Worm (Caenorhabditis elegans) whole organism, young adult: ENCODE data around the gene grk-1.

Source experiments
- B0019.2 ChIP-seq: fragments of 200-800 bp; sonication (Bioruptor generic); conservative IDR thresholded peaks from 2 replicates; pipeline ENCODE4 v1.3.6; 2022; ENCODE audit warnings: missing genetic modification reagents, missing genetic modification characterization, missing compliant biosample characterization
- B0261.1 ChIP-seq: sonication (generic microtip); optimal IDR thresholded peaks from 2 replicates; lab custom pipeline; 2016; ENCODE audit warnings: mild to moderate bottlenecking, missing genetic modification characterization, moderate library complexity, missing compliant biosample characterization
- B0336.3 ChIP-seq: fragments of 200-800 bp; sonication (Bioruptor generic); IDR thresholded peaks from 2 replicates; pipeline ENCODE4 v1.3.6; 2022; ENCODE audit warnings: missing genetic modification characterization, missing compliant biosample characterization
- C17E4.6 ChIP-seq: fragments of 200-800 bp; sonication (Bioruptor generic); IDR thresholded peaks from 2 replicates; pipeline ENCODE4 v1.3.6; 2022; ENCODE audit warnings: missing genetic modification reagents, missing genetic modification characterization, missing compliant biosample characterization
- F23B12.7 ChIP-seq: sonication (generic microtip); optimal IDR thresholded peaks from 2 replicates; lab custom pipeline; 2017; ENCODE audit warnings: missing genetic modification characterization, mild to moderate bottlenecking, missing compliant biosample characterization, antibody characterized with exemption, moderate library complexity; ENCODE audit not compliant: insufficient read depth
- K11D2.4 ChIP-seq: fragments of 200-800 bp; sonication (Bioruptor generic); IDR thresholded peaks from 2 replicates; pipeline ENCODE4 v1.3.6; 2022; ENCODE audit warnings: missing genetic modification reagents, missing genetic modification characterization, missing compliant biosample characterization
- Y53G8AR.9 ChIP-seq: fragments of 200-800 bp; sonication (Bioruptor generic); conservative IDR thresholded peaks from 2 replicates; pipeline ENCODE4 v1.3.6; 2022; ENCODE audit warnings: missing genetic modification reagents, missing genetic modification characterization, missing compliant biosample characterization
- Y67H2A.10 ChIP-seq: fragments of 200-800 bp; sonication (Bioruptor generic); conservative IDR thresholded peaks from 2 replicates; pipeline ENCODE4 v1.3.6; 2022; ENCODE audit warnings: missing genetic modification reagents, missing genetic modification characterization, missing compliant biosample characterization
- ZK185.1 ChIP-seq: sonication (generic microtip); optimal IDR thresholded peaks from 2 replicates; lab custom pipeline; 2016; ENCODE audit warnings: mild to moderate bottlenecking, missing genetic modification characterization, missing compliant biosample characterization; ENCODE audit not compliant: poor library complexity, severe bottlenecking
- akir-1 ChIP-seq: fragments of 200-800 bp; sonication (Bioruptor generic); optimal IDR thresholded peaks from 2 replicates; lab custom pipeline; 2018; ENCODE audit warnings: mild to moderate bottlenecking, missing genetic modification characterization, moderate library complexity, missing compliant biosample characterization
- aptf-2 ChIP-seq: fragments of 200-800 bp; sonication (Bioruptor generic); conservative IDR thresholded peaks from 2 replicates; pipeline ENCODE4 v1.3.6; 2022; ENCODE audit warnings: missing genetic modification reagents, missing genetic modification characterization, missing compliant biosample characterization
- atf-7 ChIP-seq: sonication (generic microtip); optimal IDR thresholded peaks from 2 replicates; lab custom pipeline; 2017; ENCODE audit warnings: mild to moderate bottlenecking, missing genetic modification characterization, missing compliant biosample characterization
- attf-3 ChIP-seq: fragments of 200-800 bp; sonication (Bioruptor generic); conservative IDR thresholded peaks from 2 replicates; pipeline ENCODE4 v1.3.6; 2022; ENCODE audit warnings: missing genetic modification reagents, missing genetic modification characterization, missing compliant biosample characterization
- attf-5 ChIP-seq: fragments of 200-800 bp; sonication (Bioruptor generic); optimal IDR thresholded peaks from 2 replicates; lab custom pipeline; 2018; ENCODE audit warnings: mild to moderate bottlenecking, missing genetic modification characterization, missing compliant biosample characterization
- attf-6 ChIP-seq: fragments of 200-800 bp; sonication (Bioruptor generic); IDR thresholded peaks from 2 replicates; pipeline ENCODE4 v1.3.6; 2022; ENCODE audit warnings: missing genetic modification reagents, missing genetic modification characterization, missing compliant biosample characterization
- bed-2 ChIP-seq: fragments of 200-800 bp; sonication (Bioruptor generic); IDR thresholded peaks from 2 replicates; pipeline ENCODE4 v1.3.6; 2022; ENCODE audit warnings: missing genetic modification reagents, missing genetic modification characterization, missing compliant biosample characterization
- ceh-100 ChIP-seq: fragments of 200-800 bp; sonication (Bioruptor generic); IDR thresholded peaks from 2 replicates; pipeline ENCODE4 v1.3.6; 2022; ENCODE audit warnings: missing genetic modification reagents, missing genetic modification characterization, missing compliant biosample characterization
- chd-7 ChIP-seq: sonication (generic microtip); optimal IDR thresholded peaks from 2 replicates; lab custom pipeline; 2016; ENCODE audit warnings: mild to moderate bottlenecking, missing genetic modification characterization, moderate library complexity, missing compliant biosample characterization
- dpl-1 ChIP-seq: fragments of 150-350 bp; optimal IDR thresholded peaks from 2 replicates; lab custom pipeline; 2014; ENCODE audit warnings: missing biosample characterization, missing genetic modification reagents, missing genetic modification characterization
- egl-44 ChIP-seq: fragments of 200-800 bp; sonication (Bioruptor generic); IDR thresholded peaks from 2 replicates; pipeline ENCODE4 v1.3.6; 2022; ENCODE audit warnings: missing genetic modification reagents, missing genetic modification characterization, missing compliant biosample characterization
- ets-4 ChIP-seq: fragments of 200-800 bp; sonication (Bioruptor generic); optimal IDR thresholded peaks from 2 replicates; lab custom pipeline; 2018; ENCODE audit warnings: mild to moderate bottlenecking, missing genetic modification characterization, missing compliant biosample characterization
- gei-17 ChIP-seq: fragments of 200-800 bp; sonication (Bioruptor generic); optimal IDR thresholded peaks from 2 replicates; lab custom pipeline; 2018; ENCODE audit warnings: mild to moderate bottlenecking, missing genetic modification characterization, missing compliant biosample characterization
- him-1 ChIP-seq: sonication (generic microtip); optimal IDR thresholded peaks from 2 replicates; lab custom pipeline; 2016; ENCODE audit warnings: missing genotype, missing genetic modification reagents, missing genetic modification characterization, missing compliant biosample characterization
- hsf-1 ChIP-seq: fragments of 200-800 bp; sonication (Bioruptor generic); IDR thresholded peaks from 2 replicates; pipeline ENCODE4 v1.3.6; 2022; ENCODE audit warnings: missing genetic modification reagents, missing genetic modification characterization, missing compliant biosample characterization
- let-526 ChIP-seq: fragments of 200-800 bp; sonication (Bioruptor generic); IDR thresholded peaks from 2 replicates; pipeline ENCODE4 v1.3.6; 2022; ENCODE audit warnings: missing genetic modification reagents, missing genetic modification characterization, missing compliant biosample characterization
- let-607 ChIP-seq, 2 experiments: fragments of 200-800 bp in 1 of 2; sonication (Bioruptor generic) in 1 of 2; sonication (generic microtip) in 1 of 2; optimal IDR thresholded peaks; 2 replicates each; lab custom pipeline; 2016 to 2018; ENCODE audit warnings: mild to moderate bottlenecking in 2 of 2, missing compliant biosample characterization in 2 of 2, missing genetic modification characterization in 2 of 2, moderate library complexity in 2 of 2, missing genotype in 1 of 2
- lin-35 ChIP-seq, 3 experiments: fragments of 150-350 bp in 2 of 3; sonication (generic microtip) in 1 of 3; optimal IDR thresholded peaks; 2 replicates each; lab custom pipeline; 2014 to 2018; ENCODE audit warnings: missing biosample characterization in 3 of 3, missing genetic modification characterization in 3 of 3, missing genetic modification reagents in 3 of 3
- lin-54 ChIP-seq: fragments of 200-800 bp; sonication (Bioruptor generic); optimal IDR thresholded peaks from 2 replicates; lab custom pipeline; 2018; ENCODE audit warnings: mild to moderate bottlenecking, missing genetic modification characterization, missing compliant biosample characterization
- lir-1 ChIP-seq: fragments of 200-800 bp; sonication (Bioruptor generic); conservative IDR thresholded peaks from 2 replicates; pipeline ENCODE4 v1.3.6; 2022; ENCODE audit warnings: missing genetic modification reagents, missing genetic modification characterization, missing compliant biosample characterization
- madf-10 ChIP-seq: sonication (generic microtip); optimal IDR thresholded peaks from 2 replicates; lab custom pipeline; 2016; ENCODE audit warnings: mild to moderate bottlenecking, missing genetic modification characterization, missing compliant biosample characterization
- mel-28 ChIP-seq: sonication (generic microtip); optimal IDR thresholded peaks from 2 replicates; lab custom pipeline; 2016; ENCODE audit warnings: borderline replicate concordance, mild to moderate bottlenecking, missing genetic modification characterization, missing compliant biosample characterization
- nfyb-1 ChIP-seq: fragments of 200-800 bp; sonication (Bioruptor generic); IDR thresholded peaks from 2 replicates; pipeline ENCODE4 v1.3.6; 2022; ENCODE audit warnings: missing genetic modification reagents, missing genetic modification characterization, missing compliant biosample characterization
- nhr-27 ChIP-seq: fragments of 200-800 bp; sonication (Bioruptor generic); optimal IDR thresholded peaks from 2 replicates; lab custom pipeline; 2018; ENCODE audit warnings: mild to moderate bottlenecking, missing genetic modification characterization, moderate library complexity, missing compliant biosample characterization
- nhr-80 ChIP-seq: sonication (generic microtip); optimal IDR thresholded peaks from 2 replicates; lab custom pipeline; 2016; ENCODE audit warnings: missing genetic modification characterization, missing compliant biosample characterization
- nhr-90 ChIP-seq: sonication (generic microtip); optimal IDR thresholded peaks from 2 replicates; lab custom pipeline; 2016; ENCODE audit warnings: missing genotype, mild to moderate bottlenecking, missing genetic modification characterization, missing compliant biosample characterization
- rcor-1 ChIP-seq: fragments of 200-800 bp; sonication (Bioruptor generic); IDR thresholded peaks from 2 replicates; pipeline ENCODE4 v1.3.6; 2022; ENCODE audit warnings: missing genetic modification reagents, missing genetic modification characterization, missing compliant biosample characterization
- sdz-38 ChIP-seq: sonication (generic microtip); optimal IDR thresholded peaks from 2 replicates; lab custom pipeline; 2016; ENCODE audit warnings: missing genotype, missing genetic modification characterization, missing compliant biosample characterization
- sea-2 ChIP-seq: fragments of 200-800 bp; sonication (Bioruptor generic); IDR thresholded peaks from 2 replicates; pipeline ENCODE4 v1.3.6; 2022; ENCODE audit warnings: missing genetic modification characterization, missing compliant biosample characterization
- snpc-1.1 ChIP-seq: sonication (generic microtip); optimal IDR thresholded peaks from 2 replicates; lab custom pipeline; 2017; ENCODE audit warnings: missing genetic modification characterization, mild to moderate bottlenecking, missing compliant biosample characterization, antibody characterized with exemption, moderate library complexity, missing genotype, missing genetic modification reagents; ENCODE audit not compliant: insufficient read depth
- snpc-4 ChIP-seq, 5 experiments: fragments of 150-350 bp in 1 of 5; sonication (generic microtip) in 4 of 5; optimal IDR thresholded peaks; 2 replicates each; lab custom pipeline; 2014 to 2018; ENCODE audit warnings: missing genetic modification characterization in 5 of 5, missing biosample characterization in 3 of 5, antibody characterized with exemption in 2 of 5, mild to moderate bottlenecking in 2 of 5, missing compliant biosample characterization in 2 of 5, missing genotype in 2 of 5, moderate library complexity in 2 of 5, missing genetic modification reagents in 1 of 5
- somi-1 ChIP-seq: fragments of 200-800 bp; sonication (Bioruptor generic); optimal IDR thresholded peaks from 2 replicates; lab custom pipeline; 2018; ENCODE audit warnings: mild to moderate bottlenecking, missing genetic modification characterization, missing compliant biosample characterization
- tbp1 ChIP-seq: fragments of 200-800 bp; sonication (Bioruptor generic); optimal IDR thresholded peaks from 2 replicates; lab custom pipeline; 2018; ENCODE audit warnings: mild to moderate bottlenecking, missing genetic modification characterization, missing compliant biosample characterization
- tlf-1 ChIP-seq: fragments of 200-800 bp; sonication (Bioruptor generic); optimal IDR thresholded peaks from 2 replicates; lab custom pipeline; 2018; ENCODE audit warnings: mild to moderate bottlenecking, missing genetic modification characterization, missing compliant biosample characterization
- unc-62 ChIP-seq: fragments of 150-350 bp; optimal IDR thresholded peaks from 2 replicates; lab custom pipeline; 2014; ENCODE audit warnings: missing biosample characterization, missing genetic modification reagents, missing genetic modification characterization
- zfh-2 ChIP-seq: fragments of 200-800 bp; sonication (Bioruptor generic); conservative IDR thresholded peaks from 2 replicates; pipeline ENCODE4 v1.3.6; 2022; ENCODE audit warnings: missing genetic modification reagents, missing genetic modification characterization, missing compliant biosample characterization
- ztf-3 ChIP-seq: fragments of 200-800 bp; sonication (Bioruptor generic); optimal IDR thresholded peaks from 2 replicates; lab custom pipeline; 2018; ENCODE audit warnings: mild to moderate bottlenecking, missing genetic modification characterization, missing compliant biosample characterization

Gene grk-1

ce11 chrX:9958561-9958960 is 40.4 kb downstream of the grk-1 start, which contains the start of gene ZC506.1:
TSS of gene ZC506.1 (plus strand) at chrX:9958960.
- no peak for TF ChIP-seq B0019.2 (GFP tag; lab: Robert Waterston, UW)
- TF ChIP-seq nhr-80 (tag; lab: Kevin White, UChicago), result peak; percentile 96
- no peak for TF ChIP-seq sea-2 (GFP tag; lab: Robert Waterston, UW)
- TF ChIP-seq let-526 (GFP tag; lab: Robert Waterston, UW), result 0 out of 2 replicates have a peak, but pooled peaks have one; percentile 23
- peak; percentile 59 for TF ChIP-seq lin-54 (GFP tag; lab: Kevin White, UChicago)
- peak; percentile 61 for TF ChIP-seq nhr-90 (tag; lab: Kevin White, UChicago)
- TF ChIP-seq zfh-2 (GFP tag; lab: Robert Waterston, UW), result peak; percentile 89
- peak; percentile 82 for TF ChIP-seq K11D2.4 (GFP tag; lab: Robert Waterston, UW)
- peak; percentile 100 for TF ChIP-seq lir-1 (GFP tag; lab: Robert Waterston, UW)
- TF ChIP-seq gei-17, result peak; percentile 63
- TF ChIP-seq Y67H2A.10 (GFP tag; lab: Robert Waterston, UW), result peak; percentile 42; the same call in 1 of the 2 replicates
- TF ChIP-seq F23B12.7 (tag; lab: Kevin White, UChicago), result peak; percentile 83
- no peak for TF ChIP-seq him-1 (tag; lab: Kevin White, UChicago)
- TF ChIP-seq aptf-2 (GFP tag; lab: Robert Waterston, UW), result 0 out of 2 replicates have a peak, but pooled peaks have one; percentile 15
- TF ChIP-seq rcor-1 (GFP tag; lab: Robert Waterston, UW), result peak; percentile 85
- no peak for TF ChIP-seq akir-1
- TF ChIP-seq tlf-1 (GFP tag; lab: Kevin White, UChicago), result peak; percentile 74
- TF ChIP-seq lin-35 (GFP tag; optimal IDR thresholded peaks at IDR 0.05; lab: Kevin White, UChicago), result peak in 1 of 3 experiments; percentile 56
- peak; percentile 62; the same call in 1 of the 2 replicates for TF ChIP-seq C17E4.6 (GFP tag; lab: Robert Waterston, UW)
- peak; percentile 92 for TF ChIP-seq attf-5
- no peak for TF ChIP-seq mel-28 (tag; lab: Kevin White, UChicago)
- TF ChIP-seq sdz-38 (tag; lab: Kevin White, UChicago), result no peak
- no peak for TF ChIP-seq hsf-1
- 0 out of 2 replicates have a peak, but pooled peaks have one; percentile 26 for TF ChIP-seq bed-2 (GFP tag; lab: Robert Waterston, UW)
- TF ChIP-seq ztf-3 (GFP tag; lab: Kevin White, UChicago), result peak; percentile 19
- no peak for TF ChIP-seq dpl-1 (GFP tag; lab: Kevin White, UChicago)
- TF ChIP-seq Y53G8AR.9, result peak; percentile 66; the same call in 1 of the 2 replicates
- TF ChIP-seq somi-1 (GFP tag; lab: Kevin White, UChicago), result peak; percentile 42
- TF ChIP-seq egl-44 (GFP tag; lab: Robert Waterston, UW), result 0 out of 2 replicates have a peak, but pooled peaks have one; percentile 37
- TF ChIP-seq tbp1 (GFP tag; lab: Kevin White, UChicago), result peak; percentile 63
- no peak for TF ChIP-seq unc-62 (GFP tag; lab: Kevin White, UChicago)
- no peak for TF ChIP-seq attf-6 (GFP tag; lab: Robert Waterston, UW)
- TF ChIP-seq ets-4, result peak; percentile 66
- TF ChIP-seq B0336.3 (GFP tag; lab: Robert Waterston, UW), result peak; percentile 87
- 0 out of 2 replicates have a peak, but pooled peaks have one; percentile 36 for TF ChIP-seq ceh-100 (GFP tag; lab: Robert Waterston, UW)
- TF ChIP-seq attf-3 (GFP tag; lab: Robert Waterston, UW), result no peak
- peak; percentile 10 for TF ChIP-seq B0261.1 (tag; lab: Kevin White, UChicago)
- peak; percentile 66 for TF ChIP-seq ZK185.1
- TF ChIP-seq snpc-1.1 (tag; lab: Kevin White, UChicago), result no peak
- TF ChIP-seq let-607 (tag; optimal IDR thresholded peaks at IDR 0.05; lab: Kevin White, UChicago), result peak; percentile 92 to 96
- no peak for TF ChIP-seq nhr-27 (tag; lab: Kevin White, UChicago)
- TF ChIP-seq madf-10 (tag; lab: Kevin White, UChicago), result peak; percentile 82
- TF ChIP-seq atf-7, result peak; percentile 76
- TF ChIP-seq snpc-4 (GFP tag; optimal IDR thresholded peaks at IDR 0.05; lab: Kevin White, UChicago), result no peak
- TF ChIP-seq snpc-4 (tag; optimal IDR thresholded peaks at IDR 0.05; lab: Kevin White, UChicago), result peak in 3 of 4 experiments; percentile 64 to 70 (median 64)
- peak; percentile 83 for TF ChIP-seq nfyb-1 (GFP tag; lab: Robert Waterston, UW)
- peak; percentile 88 for TF ChIP-seq chd-7
